Fruit fly (Drosophila melanogaster): ENCODE results near the gene CG18095.

dm6 chr2L:14049958-14050357 lies 18.6 kb upstream of the CG18095 start:
- TF ChIP-seq br (GFP tag; optimal IDR thresholded peaks at IDR 0.05), result no peak
- TF ChIP-seq CrebA (GFP tag; optimal IDR thresholded peaks at IDR 0.05; ENCODE audit: borderline replicate concordance), result no peak
- TF ChIP-seq Myc (optimal IDR thresholded peaks at IDR 0.05), result no peak
- no peak for TF ChIP-seq psq (GFP tag; optimal IDR thresholded peaks at IDR 0.05)
- no peak for TF ChIP-seq Sp1 (GFP tag; optimal IDR thresholded peaks at IDR 0.05)
- TF ChIP-seq h (GFP tag; optimal IDR thresholded peaks at IDR 0.05), result no peak
- no peak for TF ChIP-seq dmrt93B (GFP tag; optimal IDR thresholded peaks at IDR 0.05)
- no peak for TF ChIP-seq Hr83 (GFP tag; optimal IDR thresholded peaks at IDR 0.05; ENCODE audit: poor library complexity, severe bottlenecking)
- TF ChIP-seq N (GFP tag; optimal IDR thresholded peaks at IDR 0.05), result no peak
- no peak for TF ChIP-seq OdsH (GFP tag; optimal IDR thresholded peaks at IDR 0.05)
- peak; percentile 73 for TF ChIP-seq Dfd (GFP tag; optimal IDR thresholded peaks at IDR 0.05)
- no peak for TF ChIP-seq sage (GFP tag; optimal IDR thresholded peaks at IDR 0.05)

All from whole organism, wandering third instar larva.